Worm (Caenorhabditis elegans) whole organism, L2 larva: Measurements from ENCODE around the gene gly-9.

Experiments
- ceh-82 ChIP-seq: fragments of 150-350 bp; optimal IDR thresholded peaks from 2 replicates; lab custom pipeline; 2014; ENCODE audit warnings: missing biosample characterization, missing genetic modification characterization
- egl-27 ChIP-seq: sonication (generic microtip); optimal IDR thresholded peaks from 3 replicates; lab custom pipeline; 2017; ENCODE audit warnings: missing biosample characterization, missing genetic modification reagents, missing genetic modification characterization
- skn-1 ChIP-seq: sonication (generic microtip); optimal IDR thresholded peaks from 2 replicates; lab custom pipeline; 2017; ENCODE audit warnings: missing biosample characterization, missing genetic modification characterization
- snpc-4 ChIP-seq: fragments of 150-350 bp; optimal IDR thresholded peaks from 2 replicates; lab custom pipeline; 2014; ENCODE audit warnings: missing biosample characterization, missing genetic modification characterization
- ztf-4 ChIP-seq: fragments of 150-350 bp; optimal IDR thresholded peaks from 2 replicates; lab custom pipeline; 2014; ENCODE audit warnings: missing biosample characterization, missing genetic modification characterization

DNA sequence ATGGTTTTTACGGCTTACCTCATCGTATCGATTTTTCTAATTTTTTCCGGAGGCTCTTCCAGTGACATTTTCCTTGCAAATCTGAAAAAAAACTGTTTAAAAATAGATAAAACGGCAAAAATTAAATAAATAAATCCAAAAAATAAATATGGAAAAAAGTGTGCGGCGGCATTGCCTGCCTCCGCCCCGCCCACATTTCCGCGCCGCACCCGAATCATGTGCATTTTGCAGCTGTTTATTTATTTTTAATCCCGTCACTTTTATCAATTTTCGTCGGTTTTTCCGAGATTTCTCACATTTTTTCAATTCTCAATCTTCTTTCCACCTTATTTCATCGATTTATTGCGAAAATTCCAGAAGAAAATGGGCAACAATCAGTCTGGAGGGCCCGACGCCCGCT is 53.6 kb downstream of the gly-9 start, which contains the start of the genes Y47D3A.14 and aakb-2:
- TF ChIP-seq egl-27 (tag; lab: Kevin White, UChicago) (no peak), skn-1 (tag; lab: Kevin White, UChicago) (no peak), ztf-4 (tag; lab: Kevin White, UChicago) (peak; percentile 7), snpc-4 (peak; percentile 34), ceh-82 (tag; lab: Kevin White, UChicago) (no peak)
